Worm (Caenorhabditis elegans) whole organism, midembryonic: ENCODE measurements around the gene lgc-46.

ENCODE experiments used
- cog-1 ChIP-seq: sonication (generic microtip); optimal IDR thresholded peaks from 2 replicates; lab custom pipeline; 2016; ENCODE audit warnings: missing genetic modification characterization, missing compliant biosample characterization
- flt-1 ChIP-seq: fragments of 200-800 bp; sonication (Bioruptor generic); IDR thresholded peaks from 2 replicates; pipeline ENCODE4 v1.3.6; 2022; ENCODE audit warnings: missing genetic modification characterization, missing compliant biosample characterization
- klf-2 ChIP-seq: fragments of 200-800 bp; sonication (Bioruptor generic); conservative IDR thresholded peaks from 2 replicates; pipeline ENCODE4 v1.3.6; 2022; ENCODE audit warnings: missing genetic modification reagents, missing genetic modification characterization, missing compliant biosample characterization
- ref-1 ChIP-seq: fragments of 200-800 bp; sonication (Bioruptor generic); conservative IDR thresholded peaks from 2 replicates; pipeline ENCODE4 v1.3.6; 2022; ENCODE audit warnings: missing genetic modification reagents, missing genetic modification characterization, missing compliant biosample characterization
- ztf-23 ChIP-seq: fragments of 200-800 bp; sonication (Bioruptor generic); IDR thresholded peaks from 2 replicates; pipeline ENCODE4 v1.3.6; 2022; ENCODE audit warnings: missing genetic modification reagents, missing genetic modification characterization, missing compliant biosample characterization

DNA sequence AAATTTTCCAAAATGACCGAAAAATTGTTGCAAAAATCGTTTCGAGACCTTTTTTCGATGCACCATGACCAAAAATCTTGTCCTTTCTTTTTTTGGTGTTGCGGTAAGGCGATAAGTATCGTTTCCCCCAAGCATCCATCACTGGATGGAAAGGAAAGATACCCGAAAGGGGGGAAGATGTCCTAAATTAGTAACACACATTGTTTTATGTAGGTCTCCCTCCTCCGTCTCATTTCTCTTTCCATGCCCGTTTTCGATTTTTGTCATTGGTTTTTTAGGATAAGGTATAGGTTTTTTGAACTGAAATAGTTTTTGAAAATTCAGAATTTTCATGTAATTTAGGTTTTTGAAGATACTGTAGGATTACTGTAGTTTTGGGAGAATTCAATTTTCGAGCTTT is 13.6 kb upstream of the lgc-46 start:
- TF ChIP-seq ztf-23 (GFP tag; lab: Robert Waterston, UW) (no peak), klf-2 (GFP tag; lab: Robert Waterston, UW) (no peak), cog-1 (tag; lab: Kevin White, UChicago) (no peak), ref-1 (GFP tag; lab: Robert Waterston, UW) (no peak), flt-1 (no peak)
